Fruit fly (Drosophila melanogaster) whole organism, embryonic: ENCODE results near the gene Pgd.

ENCODE experiments used
- Atf3 ChIP-seq: fragments of 200-800 bp; sonication (Bioruptor generic); optimal IDR thresholded peaks from 3 replicates; lab custom pipeline; 2016; ENCODE audit warnings: missing biosample characterization, missing genetic modification characterization
- Awh ChIP-seq: fragments of 200-800 bp; sonication (Bioruptor generic); IDR thresholded peaks from 2 replicates; pipeline ENCODE4, ENCODE4 v1.3.6; 2022; ENCODE audit warnings: missing biosample characterization, missing genetic modification characterization
- CG10209 ChIP-seq: fragments of 200-800 bp; sonication (Bioruptor generic); optimal IDR thresholded peaks from 3 replicates; lab custom pipeline; 2017; ENCODE audit warnings: missing biosample characterization, mild to moderate bottlenecking, missing genetic modification characterization, missing genetic modification reagents
- CG10267 ChIP-seq: fragments of 200-800 bp; sonication (Bioruptor generic); optimal IDR thresholded peaks from 2 replicates; lab custom pipeline; 2018; ENCODE audit warnings: missing biosample characterization, mild to moderate bottlenecking, missing genetic modification characterization, moderate library complexity
- CG11247 ChIP-seq: fragments of 200-800 bp; sonication (Bioruptor generic); IDR thresholded peaks from 2 replicates; pipeline ENCODE4 v1.3.6; 2022; ENCODE audit warnings: missing biosample characterization, missing genetic modification characterization
- CG1233 ChIP-seq: fragments of 200-800 bp; sonication (Bioruptor generic); optimal IDR thresholded peaks from 4 replicates; lab custom pipeline; 2018; ENCODE audit warnings: missing biosample characterization, mild to moderate bottlenecking, missing genetic modification characterization
- CG13424 ChIP-seq: fragments of 200-800 bp; sonication (Bioruptor generic); optimal IDR thresholded peaks from 2 replicates; lab custom pipeline; 2019; ENCODE audit warnings: missing biosample characterization, mild to moderate bottlenecking, missing genetic modification characterization, moderate library complexity
- CG17612 ChIP-seq: fragments of 200-800 bp; sonication (Bioruptor generic); IDR thresholded peaks from 2 replicates; pipeline ENCODE4 v1.3.6; 2022; ENCODE audit warnings: missing biosample characterization, missing genetic modification characterization
- CG1832 ChIP-seq: fragments of 200-800 bp; sonication (Bioruptor generic); optimal IDR thresholded peaks from 2 replicates; lab custom pipeline; 2017; ENCODE audit warnings: missing biosample characterization, mild to moderate bottlenecking, missing genetic modification characterization, inconsistent platforms
- CG18764 ChIP-seq: fragments of 200-800 bp; sonication (Bioruptor generic); optimal IDR thresholded peaks from 3 replicates; lab custom pipeline; 2016; ENCODE audit warnings: missing biosample characterization, missing genetic modification characterization
- CG2116 ChIP-seq: fragments of 200-800 bp; sonication (Bioruptor generic); optimal IDR thresholded peaks from 3 replicates; lab custom pipeline; 2018; ENCODE audit warnings: missing biosample characterization, mild to moderate bottlenecking, missing genetic modification characterization
- CG2678 ChIP-seq: fragments of 200-800 bp; sonication (Bioruptor generic); optimal IDR thresholded peaks from 3 replicates; lab custom pipeline; 2019; ENCODE audit warnings: missing biosample characterization, mild to moderate bottlenecking, missing genetic modification characterization, moderate library complexity
- CG2889 ChIP-seq: fragments of 200-800 bp; sonication (Bioruptor generic); IDR thresholded peaks from 3 replicates; pipeline ENCODE4 v1.3.6; 2022; ENCODE audit warnings: missing biosample characterization, missing genetic modification characterization
- CG30431 ChIP-seq: fragments of 200-800 bp; sonication (Bioruptor generic); optimal IDR thresholded peaks from 2 replicates; lab custom pipeline; 2017; ENCODE audit warnings: missing biosample characterization, missing genetic modification characterization
- CG3847 ChIP-seq: fragments of 200-800 bp; sonication (Bioruptor generic); IDR thresholded peaks from 2 replicates; pipeline ENCODE4 v1.3.6; 2022; ENCODE audit warnings: missing biosample characterization, missing genetic modification characterization
- CG4360 ChIP-seq: fragments of 200-800 bp; sonication (Bioruptor generic); IDR thresholded peaks from 2 replicates; pipeline ENCODE4 v1.3.6; 2022; ENCODE audit warnings: missing biosample characterization, missing genetic modification characterization
- CG43689 ChIP-seq: fragments of 200-800 bp; sonication (Bioruptor generic); IDR thresholded peaks from 2 replicates; pipeline ENCODE4 v1.3.6; 2022; ENCODE audit warnings: missing biosample characterization, missing genetic modification characterization
- CG4730 ChIP-seq: fragments of 200-800 bp; sonication (Bioruptor generic); IDR thresholded peaks from 2 replicates; pipeline ENCODE4 v1.3.6; 2022; ENCODE audit warnings: missing biosample characterization, missing genetic modification characterization
- CG7556 ChIP-seq: fragments of 200-800 bp; sonication (Bioruptor generic); optimal IDR thresholded peaks from 2 replicates; lab custom pipeline; 2017; ENCODE audit warnings: missing biosample characterization, mild to moderate bottlenecking, missing genetic modification characterization
- CG8944 ChIP-seq: fragments of 200-800 bp; sonication (Bioruptor generic); optimal IDR thresholded peaks from 3 replicates; lab custom pipeline; 2016; ENCODE audit warnings: missing biosample characterization, missing genetic modification characterization
- Chrac-16 ChIP-seq: fragments of 200-800 bp; sonication (Bioruptor generic); optimal IDR thresholded peaks from 3 replicates; lab custom pipeline; 2016; ENCODE audit warnings: missing biosample characterization, missing genetic modification characterization
- Fer3 ChIP-seq: fragments of 200-800 bp; sonication (Bioruptor generic); optimal IDR thresholded peaks from 2 replicates; lab custom pipeline; 2018; ENCODE audit warnings: missing biosample characterization, mild to moderate bottlenecking, missing genetic modification characterization, moderate library complexity
- Gug ChIP-seq: fragments of 200-800 bp; sonication (Bioruptor generic); IDR thresholded peaks from 4 replicates; pipeline ENCODE4 v1.3.6; 2022; ENCODE audit warnings: missing biosample characterization, missing genetic modification characterization
- H2.0 ChIP-seq: fragments of 200-800 bp; sonication (Bioruptor generic); IDR thresholded peaks from 2 replicates; pipeline ENCODE4 v1.3.6; 2022; ENCODE audit warnings: missing biosample characterization, missing genetic modification characterization
- Meics ChIP-seq: fragments of 200-800 bp; sonication (Bioruptor generic); optimal IDR thresholded peaks from 2 replicates; lab custom pipeline; 2017; ENCODE audit warnings: missing biosample characterization, mild to moderate bottlenecking, missing genetic modification characterization
- Mes4 ChIP-seq: fragments of 200-800 bp; sonication (Bioruptor generic); optimal IDR thresholded peaks from 2 replicates; lab custom pipeline; 2016; ENCODE audit warnings: missing biosample characterization, missing genetic modification characterization
- NC2α ChIP-seq: fragments of 200-800 bp; sonication (Bioruptor generic); optimal IDR thresholded peaks from 2 replicates; lab custom pipeline; 2016; ENCODE audit warnings: missing biosample characterization, missing genetic modification characterization
- NC2β ChIP-seq: fragments of 200-800 bp; sonication (Bioruptor generic); optimal IDR thresholded peaks from 2 replicates; lab custom pipeline; 2016; ENCODE audit warnings: missing biosample characterization, missing genetic modification characterization
- Stat92E ChIP-seq, 3 experiments: fragments of >200 bp in 2 of 3; fragments of 200-800 bp in 1 of 3; sonication (Bioruptor generic) in 1 of 3; optimal IDR thresholded peaks; 2 replicates each; lab custom pipeline; 2017 to 2019; ENCODE audit warnings: missing biosample characterization in 3 of 3, missing genetic modification characterization in 3 of 3, mild to moderate bottlenecking in 1 of 3, moderate library complexity in 1 of 3
- Xbp1 ChIP-seq: fragments of 200-800 bp; sonication (Bioruptor generic); optimal IDR thresholded peaks from 3 replicates; lab custom pipeline; 2016; ENCODE audit warnings: missing biosample characterization, mild to moderate bottlenecking, missing genetic modification characterization
- ap ChIP-seq: fragments of 200-800 bp; sonication (Bioruptor generic); IDR thresholded peaks from 2 replicates; pipeline ENCODE4 v1.3.6; 2022; ENCODE audit warnings: missing biosample characterization, missing genetic modification characterization
- ase ChIP-seq: fragments of 200-800 bp; sonication (Bioruptor generic); IDR thresholded peaks from 3 replicates; pipeline ENCODE4 v1.3.6; 2022; ENCODE audit warnings: missing biosample characterization, missing genetic modification characterization
- ci ChIP-seq: fragments of 200-800 bp; sonication (Bioruptor generic); IDR thresholded peaks from 3 replicates; pipeline ENCODE4 v1.3.6; 2022; ENCODE audit warnings: missing biosample characterization, missing genetic modification characterization
- crc ChIP-seq: fragments of 200-800 bp; sonication (Bioruptor generic); optimal IDR thresholded peaks from 2 replicates; lab custom pipeline; 2016; ENCODE audit warnings: missing biosample characterization, missing genetic modification characterization
- disco-r ChIP-seq: fragments of 200-800 bp; sonication (Bioruptor generic); optimal IDR thresholded peaks from 2 replicates; lab custom pipeline; 2016; ENCODE audit warnings: missing biosample characterization, missing genetic modification characterization
- fru ChIP-seq: fragments of >200 bp; optimal IDR thresholded peaks from 2 replicates; lab custom pipeline; 2017
- grn ChIP-seq: fragments of 200-800 bp; sonication (Bioruptor generic); optimal IDR thresholded peaks from 3 replicates; lab custom pipeline; 2017; ENCODE audit warnings: missing biosample characterization, missing genetic modification characterization
- ind ChIP-seq: fragments of 200-800 bp; sonication (Bioruptor generic); optimal IDR thresholded peaks from 3 replicates; lab custom pipeline; 2016; ENCODE audit warnings: missing biosample characterization, missing genetic modification characterization
- ken ChIP-seq: fragments of 200-800 bp; sonication (Bioruptor generic); IDR thresholded peaks from 3 replicates; pipeline ENCODE4 v1.3.6; 2022; ENCODE audit warnings: missing biosample characterization, missing genetic modification characterization
- knrl ChIP-seq: fragments of 200-800 bp; sonication (Bioruptor generic); IDR thresholded peaks from 3 replicates; pipeline ENCODE4 v1.3.6; 2022; ENCODE audit warnings: missing biosample characterization, missing genetic modification characterization; ENCODE audit not compliant: partially characterized antibody
- lab ChIP-seq: fragments of 200-800 bp; sonication (Bioruptor generic); optimal IDR thresholded peaks from 3 replicates; lab custom pipeline; 2017; ENCODE audit warnings: missing biosample characterization, missing genetic modification characterization, mild to moderate bottlenecking, moderate library complexity, missing genetic modification reagents
- lola ChIP-seq, 3 experiments: fragments of >200 bp in 2 of 3; fragments of 200-800 bp in 1 of 3; sonication (Bioruptor generic) in 1 of 3; optimal IDR thresholded peaks; 2 replicates each; lab custom pipeline; 2017 to 2019; ENCODE audit warnings: missing biosample characterization in 3 of 3, missing genetic modification characterization in 3 of 3, mild to moderate bottlenecking in 1 of 3, moderate library complexity in 1 of 3
- peb ChIP-seq: fragments of 200-800 bp; sonication (Bioruptor generic); IDR thresholded peaks from 2 replicates; pipeline ENCODE4 v1.3.6; 2022; ENCODE audit warnings: missing biosample characterization, missing genetic modification characterization
- pzg ChIP-seq: fragments of 200-800 bp; sonication (Bioruptor generic); optimal IDR thresholded peaks from 3 replicates; lab custom pipeline; 2018; ENCODE audit warnings: missing biosample characterization, mild to moderate bottlenecking, missing genetic modification characterization, moderate library complexity
- sim ChIP-seq: fragments of 200-800 bp; sonication (Bioruptor generic); IDR thresholded peaks from 2 replicates; pipeline ENCODE4 v1.3.6; 2022; ENCODE audit warnings: missing biosample characterization, missing genetic modification characterization
- slou ChIP-seq: fragments of 200-800 bp; sonication (Bioruptor generic); optimal IDR thresholded peaks from 3 replicates; lab custom pipeline; 2016; ENCODE audit warnings: missing biosample characterization, missing genetic modification characterization
- sob ChIP-seq: fragments of 200-800 bp; sonication (Bioruptor generic); IDR thresholded peaks from 2 replicates; pipeline ENCODE4 v1.3.6; 2022; ENCODE audit warnings: missing biosample characterization, missing genetic modification characterization
- toy ChIP-seq: fragments of 200-800 bp; sonication (Bioruptor generic); IDR thresholded peaks from 2 replicates; pipeline ENCODE4 v1.3.6; 2022; ENCODE audit warnings: missing biosample characterization, missing genetic modification characterization
- unc-4 ChIP-seq: fragments of 200-800 bp; sonication (Bioruptor generic); IDR thresholded peaks from 2 replicates; pipeline ENCODE4 v1.3.6; 2022; ENCODE audit warnings: missing biosample characterization, missing genetic modification characterization; ENCODE audit not compliant: partially characterized antibody
- z ChIP-seq: fragments of 200-800 bp; sonication (Bioruptor generic); IDR thresholded peaks from 3 replicates; pipeline ENCODE4 v1.3.6; 2022; ENCODE audit warnings: missing biosample characterization, missing genetic modification characterization

Gene Pgd

DNA sequence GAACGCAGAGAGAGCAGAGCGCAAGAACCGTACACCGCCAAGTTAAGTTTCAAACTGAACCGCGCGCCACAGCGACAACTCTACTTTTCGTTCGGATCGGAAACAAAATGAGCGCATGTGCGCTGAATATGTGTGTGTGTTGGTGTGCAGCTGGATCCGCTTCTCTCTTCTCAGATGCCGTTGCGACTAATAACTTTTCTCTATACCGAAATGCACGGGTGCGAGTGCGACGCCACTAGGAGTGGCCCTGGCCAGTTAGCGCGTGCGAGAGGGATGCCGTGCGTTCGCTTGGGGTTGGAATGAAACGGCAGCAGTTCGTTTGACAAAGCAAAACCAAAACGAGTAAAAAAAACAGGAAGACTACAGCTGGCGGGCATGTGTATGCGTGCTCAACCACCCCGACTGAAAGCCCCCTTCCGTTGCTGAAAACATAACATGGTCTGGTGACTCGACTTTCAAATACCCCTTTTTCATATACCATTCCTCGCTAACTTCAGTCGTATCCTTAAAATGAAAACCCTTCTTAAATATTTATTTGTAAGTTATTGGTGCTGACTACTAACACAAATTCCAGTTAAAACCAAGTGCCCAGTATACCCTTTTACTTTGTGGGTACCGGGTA, 8.0 kb upstream of the Pgd start (continued):
- TF ChIP-seq Fer3 (tag; lab: Kevin White, UChicago) (peak; percentile 100), Awh (GFP tag; lab: Robert Waterston, UW) (peak; percentile 100), CG8944 (peak; percentile 100), CG1832 (GFP tag; lab: Kevin White, UChicago) (peak; percentile 98), NC2β (peak; percentile 100), CG4360 (GFP tag; lab: Robert Waterston, UW) (peak; percentile 97), Atf3 (GFP tag; lab: Kevin White, UChicago) (peak; percentile 100), sob (peak; percentile 100), CG18764 (GFP tag; lab: Kevin White, UChicago) (peak; percentile 100), unc-4 (GFP tag; lab: Robert Waterston, UW) (no peak), CG1233 (peak; percentile 100), ci (GFP tag; lab: Robert Waterston, UW) (peak; percentile 100), NC2α (GFP tag; lab: Kevin White, UChicago) (peak; percentile 100), pzg (GFP tag; lab: Kevin White, UChicago) (peak; percentile 60), Meics (GFP tag; lab: Kevin White, UChicago) (peak; percentile 99), Gug (GFP tag; lab: Robert Waterston, UW) (peak; percentile 100), CG2116 (GFP tag; lab: Kevin White, UChicago) (peak; percentile 87), CG11247 (peak; percentile 100), CG10267 (peak; percentile 99), disco-r (GFP tag; lab: Kevin White, UChicago) (peak; percentile 100), toy (GFP tag; lab: Robert Waterston, UW) (peak; percentile 100), sim (GFP tag; lab: Robert Waterston, UW) (peak; percentile 100), Mes4 (peak; percentile 100), CG7556 (peak; percentile 98), lab (GFP tag; lab: Kevin White, UChicago) (peak; percentile 100), CG10209 (GFP tag; lab: Kevin White, UChicago) (peak; percentile 100), Xbp1 (GFP tag; lab: Kevin White, UChicago) (peak; percentile 100), Chrac-16 (GFP tag; lab: Kevin White, UChicago) (peak; percentile 100), ken (GFP tag; lab: Robert Waterston, UW) (peak; percentile 100), CG13424 (tag; lab: Kevin White, UChicago) (peak; percentile 100), CG17612 (GFP tag; lab: Robert Waterston, UW) (peak; percentile 100), ase (peak; percentile 100), crc (peak; percentile 100), CG4730 (GFP tag; lab: Robert Waterston, UW) (peak; percentile 100), ap (peak; percentile 100), knrl (GFP tag; lab: Robert Waterston, UW) (no peak; the same call in 1 of the 3 replicates), CG3847 (peak; percentile 100), lola (GFP tag; optimal IDR thresholded peaks at IDR 0.05; lab: Kevin White, UChicago) (peak in 1 of 3 experiments; percentile 100), grn (GFP tag; lab: Kevin White, UChicago) (peak; percentile 96), CG2889 (GFP tag; lab: Robert Waterston, UW) (peak; percentile 100), CG30431 (GFP tag; lab: Kevin White, UChicago) (peak; percentile 100), z (peak; percentile 91), ind (GFP tag; lab: Kevin White, UChicago) (peak; percentile 100), peb (GFP tag; lab: Robert Waterston, UW) (peak; percentile 100), H2.0 (GFP tag; lab: Robert Waterston, UW) (peak; percentile 100), CG43689 (GFP tag; lab: Robert Waterston, UW) (peak; percentile 100), CG2678 (tag; lab: Kevin White, UChicago) (peak; percentile 100), fru (lab: Kevin White, UChicago) (no peak), Stat92E (GFP tag; optimal IDR thresholded peaks at IDR 0.05; lab: Kevin White, UChicago) (peak in 1 of 3 experiments; percentile 99), slou (GFP tag; lab: Kevin White, UChicago) (peak; percentile 100)
